Worm (Caenorhabditis elegans) whole organism, mixed stage, embryonic: ENCODE data around the gene scl-9.

Experiments
- M03D4.4 ChIP-seq: sonication (generic microtip); optimal IDR thresholded peaks from 2 replicates; lab custom pipeline; 2017; ENCODE audit warnings: mild to moderate bottlenecking, missing genetic modification characterization, missing compliant biosample characterization
- bed-3 ChIP-seq: fragments of 200-800 bp; sonication (Bioruptor generic); optimal IDR thresholded peaks from 3 replicates; lab custom pipeline; 2018; ENCODE audit warnings: mild to moderate bottlenecking, missing genetic modification characterization, moderate library complexity, missing compliant biosample characterization
- ceh-83 ChIP-seq: fragments of 200-800 bp; sonication (Bioruptor generic); optimal IDR thresholded peaks from 2 replicates; lab custom pipeline; 2018; ENCODE audit warnings: mild to moderate bottlenecking, missing genetic modification characterization, missing compliant biosample characterization
- ces-1 ChIP-seq: fragments of 150-350 bp; optimal IDR thresholded peaks from 2 replicates; lab custom pipeline; 2014; ENCODE audit warnings: missing biosample characterization, missing genetic modification reagents, missing genetic modification characterization
- cnd-1 ChIP-seq: fragments of 200-800 bp; sonication (Bioruptor generic); optimal IDR thresholded peaks from 2 replicates; lab custom pipeline; 2018; ENCODE audit warnings: mild to moderate bottlenecking, missing genetic modification characterization, missing compliant biosample characterization
- drap-1 ChIP-seq: fragments of 200-800 bp; sonication (Bioruptor generic); optimal IDR thresholded peaks from 3 replicates; lab custom pipeline; 2018; ENCODE audit warnings: mild to moderate bottlenecking, missing genetic modification characterization, missing compliant biosample characterization
- ham-2 ChIP-seq: fragments of 200-800 bp; sonication (Bioruptor generic); optimal IDR thresholded peaks from 2 replicates; lab custom pipeline; 2018; ENCODE audit warnings: mild to moderate bottlenecking, missing genetic modification characterization, missing compliant biosample characterization
- lin-32 ChIP-seq: fragments of 200-800 bp; sonication (Bioruptor generic); optimal IDR thresholded peaks from 2 replicates; lab custom pipeline; 2018; ENCODE audit warnings: mild to moderate bottlenecking, missing genetic modification characterization, missing compliant biosample characterization
- mep-1 ChIP-seq: fragments of 150-350 bp; optimal IDR thresholded peaks from 2 replicates; lab custom pipeline; 2017; ENCODE audit warnings: missing biosample characterization, missing genetic modification reagents, missing genetic modification characterization, inconsistent platforms
- nhr-12 ChIP-seq: fragments of 150-350 bp; optimal IDR thresholded peaks from 2 replicates; lab custom pipeline; 2014; ENCODE audit warnings: missing biosample characterization, missing genetic modification characterization
- sem-2 ChIP-seq: fragments of 200-800 bp; sonication (Bioruptor generic); optimal IDR thresholded peaks from 2 replicates; lab custom pipeline; 2018; ENCODE audit warnings: mild to moderate bottlenecking, missing genetic modification characterization, missing compliant biosample characterization
- snpc-4 ChIP-seq: fragments of 150-350 bp; optimal IDR thresholded peaks from 2 replicates; lab custom pipeline; 2014; ENCODE audit warnings: missing biosample characterization, missing genetic modification characterization
- sptf-1 ChIP-seq: sonication (generic microtip); optimal IDR thresholded peaks from 2 replicates; lab custom pipeline; 2017; ENCODE audit warnings: mild to moderate bottlenecking, missing genetic modification characterization, moderate library complexity, missing compliant biosample characterization
- tbx-8 ChIP-seq: fragments of 200-800 bp; sonication (Bioruptor generic); optimal IDR thresholded peaks from 2 replicates; lab custom pipeline; 2018; ENCODE audit warnings: mild to moderate bottlenecking, missing genetic modification characterization, moderate library complexity, missing compliant biosample characterization
- unc-39 ChIP-seq: fragments of 150-350 bp; optimal IDR thresholded peaks from 2 replicates; lab custom pipeline; 2014; ENCODE audit warnings: missing biosample characterization, missing genetic modification characterization
- ztf-11 ChIP-seq: fragments of 150-350 bp; optimal IDR thresholded peaks from 2 replicates; lab custom pipeline; 2014; ENCODE audit warnings: missing biosample characterization, missing genetic modification characterization

Gene scl-9

DNA sequence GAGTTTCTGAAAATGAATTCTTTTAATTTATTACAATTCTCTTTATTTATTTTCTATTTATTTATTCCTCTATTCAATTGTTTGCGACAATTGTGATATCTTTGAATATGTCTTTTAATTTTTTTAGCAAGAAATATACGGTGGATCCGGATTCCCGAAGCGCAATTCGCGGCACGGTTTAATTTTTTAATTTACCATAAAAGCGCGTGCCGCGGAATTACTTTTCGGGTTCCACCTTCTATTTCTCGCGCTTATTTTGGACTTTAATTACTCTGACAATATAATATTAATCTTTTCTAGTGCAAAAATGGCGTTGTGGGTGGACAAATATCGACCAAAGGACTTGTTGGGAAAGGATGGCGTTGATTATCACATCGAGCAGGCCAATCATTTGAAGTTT lies 48.5 kb downstream of the scl-9 start, which contains the start of gene rfc-3:
rfc-3 (plus strand) TSS at position 301 of the 400 bp plus-strand sequence.
- TF ChIP-seq sem-2 (GFP tag; lab: Kevin White, UChicago) (no peak), drap-1 (GFP tag; lab: Kevin White, UChicago) (no peak), snpc-4 (tag; lab: Kevin White, UChicago) (no peak), M03D4.4 (tag; lab: Kevin White, UChicago) (no peak), ceh-83 (GFP tag; lab: Kevin White, UChicago) (no peak), bed-3 (no peak), nhr-12 (no peak), sptf-1 (tag; lab: Kevin White, UChicago) (no peak), unc-39 (tag; lab: Kevin White, UChicago) (no peak), lin-32 (GFP tag; lab: Kevin White, UChicago) (no peak)

DNA sequence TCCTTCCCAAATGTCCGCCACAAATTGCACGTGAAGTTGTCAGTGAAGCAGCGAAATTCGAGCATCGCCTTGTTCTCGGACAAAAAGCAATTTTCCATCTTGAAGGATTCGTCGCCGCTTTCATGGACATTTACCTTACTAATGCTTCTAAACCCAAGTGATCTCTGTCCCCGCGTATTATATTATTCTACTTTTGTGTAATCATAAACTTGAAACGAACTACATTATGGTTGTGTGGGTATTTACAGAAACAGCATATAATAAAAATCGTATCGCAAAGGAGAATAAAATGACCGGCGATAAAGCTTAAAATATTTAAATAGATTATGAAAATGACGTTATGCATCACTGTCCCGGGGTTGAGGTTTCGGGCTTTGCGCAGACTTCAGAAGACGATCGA lies 49.8 kb downstream of the scl-9 start:
- TF ChIP-seq cnd-1 (tag; lab: Kevin White, UChicago) (no peak), mep-1 (no peak), nhr-12 (no peak), ces-1 (GFP tag; lab: Kevin White, UChicago) (no peak), ztf-11 (tag; lab: Kevin White, UChicago) (no peak), sptf-1 (tag; lab: Kevin White, UChicago) (no peak), ham-2 (GFP tag; lab: Kevin White, UChicago) (no peak), tbx-8 (no peak)
- TF ChIP-seq, all 35 proteins: peak for 0
